Fruit fly (Drosophila melanogaster) whole organism, pupa: Measurements from ENCODE around the gene CG8206.

Experiments
- CG12605 ChIP-seq: fragments of 200-800 bp; sonication (Bioruptor generic); IDR thresholded peaks from 2 replicates; pipeline ENCODE4 v1.3.6; 2022; ENCODE audit warnings: missing biosample characterization, missing genetic modification characterization
- EcR ChIP-seq: fragments of 200-800 bp; sonication (Bioruptor generic); optimal IDR thresholded peaks from 3 replicates; lab custom pipeline; 2019; ENCODE audit warnings: missing biosample characterization, missing genetic modification characterization, mild to moderate bottlenecking, moderate library complexity, missing genetic modification reagents
- Pif1A ChIP-seq: fragments of 200-800 bp; sonication (Bioruptor generic); optimal IDR thresholded peaks from 3 replicates; lab custom pipeline; 2016; ENCODE audit warnings: missing biosample characterization, missing genetic modification characterization
- Pif1B ChIP-seq: fragments of 200-800 bp; sonication (Bioruptor generic); optimal IDR thresholded peaks from 3 replicates; lab custom pipeline; 2016; ENCODE audit warnings: missing biosample characterization, missing genetic modification characterization

- TF ChIP-seq EcR, result no peak
- TF ChIP-seq CG12605 (GFP tag; lab: Robert Waterston, UW), result no peak
- TF ChIP-seq Pif1A (GFP tag; lab: Kevin White, UChicago), result no peak
- TF ChIP-seq Pif1B (GFP tag; lab: Kevin White, UChicago), result no peak
Measured at dm6 chrX:15766395-15766866, 27.4 kb downstream of the CG8206 start, which contains the start of gene CG8952.
